ENCODE assay signal across 1 fruit fly cellular context in the genomic region with DNA sequence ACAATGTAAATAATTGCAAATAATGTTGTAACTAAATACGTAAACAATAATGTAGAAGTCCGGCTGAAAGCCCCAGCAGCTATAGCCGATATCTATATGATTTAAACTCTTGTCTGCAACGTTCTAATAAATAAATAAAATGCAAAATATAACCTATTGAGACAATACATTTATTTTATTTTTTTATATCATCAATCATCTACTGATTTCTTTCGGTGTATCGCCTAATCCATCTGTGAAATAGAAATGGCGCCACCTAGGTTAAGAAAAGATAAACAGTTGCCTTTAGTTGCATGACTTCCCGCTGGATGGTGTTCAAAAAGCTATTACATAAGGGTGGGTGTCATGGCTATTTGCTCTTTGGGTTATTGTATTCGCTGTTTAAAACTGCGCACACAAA.
A peak's percentile ranks its signal among the peaks of the same experiment; 100 is the strongest.
TF ChIP-seq lines count a peak whose summit lies in the region.

No protein-coding gene starts in this region.

TF ChIP-seq in whole organism, embryonic, 481 proteins besides CTCF, POLR2A, EP300 and RAD21 (continued from another document and continues in another):
- peak; percentile 84 for TF ChIP-seq row (GFP tag; IDR thresholded peaks at IDR 0.05; lab: Robert Waterston, UW)
- TF ChIP-seq az2 (GFP tag; optimal IDR thresholded peaks at IDR 0.05; lab: Kevin White, UChicago) = peak; percentile 91
- TF ChIP-seq insv (GFP tag; optimal IDR thresholded peaks at IDR 0.05; lab: Kevin White, UChicago) = peak; percentile 23 to 79
- peak; percentile 93 for TF ChIP-seq kah (GFP tag; optimal IDR thresholded peaks at IDR 0.05; lab: Kevin White, UChicago)
- peak in 1 of 2 experiments; percentile 96 for TF ChIP-seq Eip74EF (GFP tag; optimal IDR thresholded peaks at IDR 0.05; lab: Kevin White, UChicago)
- TF ChIP-seq CG9817 (tag; optimal IDR thresholded peaks at IDR 0.05; lab: Kevin White, UChicago) = peak; percentile 93
- no peak for TF ChIP-seq Sin3A (optimal IDR thresholded peaks at IDR 0.05; lab: Kevin White, UChicago)
- peak; percentile 50 for TF ChIP-seq abd-A (tag; optimal IDR thresholded peaks at IDR 0.05; lab: Kevin White, UChicago)
- peak; percentile 73 for TF ChIP-seq NC2β (GFP tag; optimal IDR thresholded peaks at IDR 0.05; lab: Kevin White, UChicago)
- TF ChIP-seq nau (GFP tag; optimal IDR thresholded peaks at IDR 0.05; lab: Kevin White, UChicago) = peak; percentile 93
- peak; percentile 95 for TF ChIP-seq Oli (tag; optimal IDR thresholded peaks at IDR 0.05; lab: Kevin White, UChicago)
- peak; percentile 97 for TF ChIP-seq Atf6 (GFP tag; IDR thresholded peaks at IDR 0.05; lab: Robert Waterston, UW)
- TF ChIP-seq CG3407 (GFP tag; optimal IDR thresholded peaks at IDR 0.05; lab: Kevin White, UChicago) = peak; percentile 92
- peak; percentile 98 for TF ChIP-seq sens (GFP tag; lab: Kevin White, UChicago)
- peak; percentile 59 for TF ChIP-seq CG11398 (GFP tag; optimal IDR thresholded peaks at IDR 0.05; lab: Kevin White, UChicago)
- peak; percentile 80 for TF ChIP-seq btn (GFP tag; optimal IDR thresholded peaks at IDR 0.05; lab: Kevin White, UChicago)
- peak; percentile 87 for TF ChIP-seq CG1603 (tag; optimal IDR thresholded peaks at IDR 0.05; lab: Kevin White, UChicago)
- TF ChIP-seq fru (optimal IDR thresholded peaks at IDR 0.05; lab: Kevin White, UChicago) = no peak
- no peak for TF ChIP-seq usp (GFP tag; optimal IDR thresholded peaks at IDR 0.05; lab: Kevin White, UChicago)
- TF ChIP-seq Dp (GFP tag; optimal IDR thresholded peaks at IDR 0.05; lab: Kevin White, UChicago) = peak; percentile 88
- peak; percentile 89 for TF ChIP-seq Fer2 (tag; optimal IDR thresholded peaks at IDR 0.05; lab: Kevin White, UChicago)
- TF ChIP-seq D (optimal IDR thresholded peaks at IDR 0.05; lab: Kevin White, UChicago) = no peak
- TF ChIP-seq D (GFP tag; optimal IDR thresholded peaks at IDR 0.05; lab: Kevin White, UChicago) = peak; percentile 93
- TF ChIP-seq D19B (GFP tag; optimal IDR thresholded peaks at IDR 0.05; lab: Kevin White, UChicago) = peak; percentile 89
- peak; percentile 98 for TF ChIP-seq CG6813 (GFP tag; optimal IDR thresholded peaks at IDR 0.05; lab: Kevin White, UChicago)
- TF ChIP-seq slou (GFP tag; optimal IDR thresholded peaks at IDR 0.05; lab: Kevin White, UChicago) = peak; percentile 74
- TF ChIP-seq CG14014 (GFP tag; IDR thresholded peaks at IDR 0.05; lab: Robert Waterston, UW) = peak; percentile 95
- no peak for TF ChIP-seq zen2 (GFP tag; IDR thresholded peaks at IDR 0.05; lab: Robert Waterston, UW; ENCODE audit: partially characterized antibody)
- TF ChIP-seq maf-S (GFP tag; optimal IDR thresholded peaks at IDR 0.05; lab: Kevin White, UChicago) = peak; percentile 55
- TF ChIP-seq Hr78 (GFP tag; optimal IDR thresholded peaks at IDR 0.05; lab: Kevin White, UChicago) = peak in 1 of 2 experiments; percentile 85
- peak; percentile 91 for TF ChIP-seq CG4820 (GFP tag; optimal IDR thresholded peaks at IDR 0.05; lab: Kevin White, UChicago)
- peak; percentile 95 for TF ChIP-seq gsb-n (tag; optimal IDR thresholded peaks at IDR 0.05; lab: Kevin White, UChicago)
- peak; percentile 65 for TF ChIP-seq Gug (GFP tag; IDR thresholded peaks at IDR 0.05; lab: Robert Waterston, UW)
- TF ChIP-seq klu (GFP tag; IDR thresholded peaks at IDR 0.05; lab: Robert Waterston, UW) = peak; percentile 85
- TF ChIP-seq CG32767 (GFP tag; IDR thresholded peaks at IDR 0.05; lab: Robert Waterston, UW) = peak; percentile 86; the same call in 1 of the 2 replicates
- peak; percentile 93 to 96 for TF ChIP-seq bsh (GFP tag; optimal IDR thresholded peaks at IDR 0.05; lab: Kevin White, UChicago)
- no peak for TF ChIP-seq Scr (GFP tag; IDR thresholded peaks at IDR 0.05; lab: Robert Waterston, UW; ENCODE audit: partially characterized antibody)
- peak; percentile 83 for TF ChIP-seq CG8281 (tag; optimal IDR thresholded peaks at IDR 0.05; lab: Kevin White, UChicago)
- peak; percentile 91 for TF ChIP-seq CG3726 (GFP tag; IDR thresholded peaks at IDR 0.05; lab: Robert Waterston, UW)
- TF ChIP-seq CG13424 (tag; optimal IDR thresholded peaks at IDR 0.05; lab: Kevin White, UChicago) = peak; percentile 95
- peak; percentile 66 for TF ChIP-seq CG8290 (GFP tag; optimal IDR thresholded peaks at IDR 0.05; lab: Kevin White, UChicago)
- TF ChIP-seq CG8290 (tag; optimal IDR thresholded peaks at IDR 0.05; lab: Kevin White, UChicago) = peak; percentile 90 to 92
- TF ChIP-seq H15 (GFP tag; IDR thresholded peaks at IDR 0.05; lab: Robert Waterston, UW) = peak; percentile 87
- peak; percentile 76 for TF ChIP-seq kni (GFP tag; optimal IDR thresholded peaks at IDR 0.05; lab: Kevin White, UChicago)
- TF ChIP-seq eyg (GFP tag; optimal IDR thresholded peaks at IDR 0.05; lab: Kevin White, UChicago) = peak; percentile 79
- peak; percentile 96 for TF ChIP-seq CG6765 (GFP tag; optimal IDR thresholded peaks at IDR 0.05; lab: Kevin White, UChicago)
- peak; percentile 78 for TF ChIP-seq sr (GFP tag; IDR thresholded peaks at IDR 0.05; lab: Robert Waterston, UW)
- peak; percentile 67 for TF ChIP-seq mam (GFP tag; optimal IDR thresholded peaks at IDR 0.05; lab: Kevin White, UChicago)
- peak; percentile 97 for TF ChIP-seq CG2712 (tag; optimal IDR thresholded peaks at IDR 0.05; lab: Kevin White, UChicago)
- peak; percentile 95 for TF ChIP-seq nerfin-1 (tag; optimal IDR thresholded peaks at IDR 0.05; lab: Kevin White, UChicago)
- peak; percentile 90 for TF ChIP-seq Hr3 (GFP tag; optimal IDR thresholded peaks at IDR 0.05; lab: Kevin White, UChicago)
- TF ChIP-seq hkb (optimal IDR thresholded peaks at IDR 0.05; lab: Kevin White, UChicago) = no peak
- peak; percentile 97 for TF ChIP-seq hkb (GFP tag; IDR thresholded peaks at IDR 0.05; lab: Robert Waterston, UW)
- TF ChIP-seq CG17361 (GFP tag; IDR thresholded peaks at IDR 0.05; lab: Robert Waterston, UW) = peak; percentile 95
- TF ChIP-seq cwo (GFP tag; optimal IDR thresholded peaks at IDR 0.05; lab: Kevin White, UChicago) = peak; percentile 91
- peak; percentile 92 for TF ChIP-seq zfh1 (GFP tag; IDR thresholded peaks at IDR 0.05; lab: Robert Waterston, UW)
- TF ChIP-seq CG13287 (GFP tag; IDR thresholded peaks at IDR 0.05; lab: Robert Waterston, UW; ENCODE audit: partially characterized antibody) = no peak; the same call in 1 of the 2 replicates
- peak; percentile 81 for TF ChIP-seq CG14667 (GFP tag; IDR thresholded peaks at IDR 0.05; lab: Robert Waterston, UW)
- TF ChIP-seq CG4730 (GFP tag; IDR thresholded peaks at IDR 0.05; lab: Robert Waterston, UW) = peak; percentile 89
- no peak for TF ChIP-seq cg (GFP tag; optimal IDR thresholded peaks at IDR 0.05; lab: Kevin White, UChicago)
- peak; percentile 70 for TF ChIP-seq emc (GFP tag; optimal IDR thresholded peaks at IDR 0.05; lab: Kevin White, UChicago)
- TF ChIP-seq Camta (GFP tag; optimal IDR thresholded peaks at IDR 0.05; lab: Kevin White, UChicago) = peak; percentile 83
- peak; percentile 95 for TF ChIP-seq CG10267 (tag; optimal IDR thresholded peaks at IDR 0.05; lab: Kevin White, UChicago)
- peak; percentile 58 for TF ChIP-seq CG17186 (GFP tag; optimal IDR thresholded peaks at IDR 0.05; lab: Kevin White, UChicago)
- peak; percentile 96 for TF ChIP-seq CG17568 (GFP tag; optimal IDR thresholded peaks at IDR 0.05; lab: Kevin White, UChicago)
- TF ChIP-seq Taf1 (GFP tag; IDR thresholded peaks at IDR 0.05; lab: Robert Waterston, UW) = peak; percentile 85
- TF ChIP-seq CG11504 (tag; optimal IDR thresholded peaks at IDR 0.05; lab: Kevin White, UChicago) = peak; percentile 95
- TF ChIP-seq CG30431 (GFP tag; optimal IDR thresholded peaks at IDR 0.05; lab: Kevin White, UChicago) = peak; percentile 88
- peak; percentile 85 for TF ChIP-seq CG13624 (GFP tag; optimal IDR thresholded peaks at IDR 0.05; lab: Kevin White, UChicago)
- TF ChIP-seq Myb (GFP tag; optimal IDR thresholded peaks at IDR 0.05; lab: Kevin White, UChicago) = peak; percentile 57
- TF ChIP-seq cas (GFP tag; IDR thresholded peaks at IDR 0.05; lab: Robert Waterston, UW) = peak; percentile 84
- peak; percentile 86 for TF ChIP-seq danr (GFP tag; IDR thresholded peaks at IDR 0.05; lab: Robert Waterston, UW)
- TF ChIP-seq psq (GFP tag; optimal IDR thresholded peaks at IDR 0.05; lab: Kevin White, UChicago) = peak; percentile 81
- TF ChIP-seq GATAe (GFP tag; conservative IDR thresholded peaks at IDR 0.05; lab: Robert Waterston, UW) = peak; percentile 59
- peak; percentile 94 for TF ChIP-seq dmrt11E (tag; optimal IDR thresholded peaks at IDR 0.05; lab: Kevin White, UChicago)
- peak; percentile 44 for TF ChIP-seq CG14965 (GFP tag; optimal IDR thresholded peaks at IDR 0.05; lab: Kevin White, UChicago; ENCODE audit: borderline replicate concordance)
- TF ChIP-seq ind (GFP tag; optimal IDR thresholded peaks at IDR 0.05; lab: Kevin White, UChicago) = peak; percentile 84
- peak; percentile 94 for TF ChIP-seq CG3847 (GFP tag; IDR thresholded peaks at IDR 0.05; lab: Robert Waterston, UW)
- TF ChIP-seq CG14441 (GFP tag; IDR thresholded peaks at IDR 0.05; lab: Robert Waterston, UW) = peak; percentile 88
- peak; percentile 87 for TF ChIP-seq Mad (GFP tag; optimal IDR thresholded peaks at IDR 0.05; lab: Kevin White, UChicago)
- TF ChIP-seq tin (GFP tag; optimal IDR thresholded peaks at IDR 0.05; lab: Kevin White, UChicago) = peak; percentile 90
- TF ChIP-seq fd3F (GFP tag; optimal IDR thresholded peaks at IDR 0.05; lab: Kevin White, UChicago) = peak; percentile 92
- TF ChIP-seq Vsx1 (GFP tag; optimal IDR thresholded peaks at IDR 0.05; lab: Kevin White, UChicago) = peak; percentile 90
- TF ChIP-seq E2f2 (GFP tag; IDR thresholded peaks at IDR 0.05; lab: Robert Waterston, UW) = peak; percentile 88
- peak; percentile 95 for TF ChIP-seq ase (GFP tag; IDR thresholded peaks at IDR 0.05; lab: Robert Waterston, UW)
- no peak for TF ChIP-seq Dfd (GFP tag; optimal IDR thresholded peaks at IDR 0.05; lab: Kevin White, UChicago)
- TF ChIP-seq CG17612 (GFP tag; IDR thresholded peaks at IDR 0.05; lab: Robert Waterston, UW) = peak; percentile 81
- peak; percentile 87 for TF ChIP-seq ewg (GFP tag; optimal IDR thresholded peaks at IDR 0.05; lab: Kevin White, UChicago)
- peak; percentile 7 for TF ChIP-seq BEAF-32 (GFP tag; optimal IDR thresholded peaks at IDR 0.05; lab: Kevin White, UChicago)
- TF ChIP-seq CG12391 (tag; optimal IDR thresholded peaks at IDR 0.05; lab: Kevin White, UChicago) = peak; percentile 97
- TF ChIP-seq sens-2 (GFP tag; IDR thresholded peaks at IDR 0.05; lab: Robert Waterston, UW) = peak; percentile 95
- TF ChIP-seq sima (GFP tag; optimal IDR thresholded peaks at IDR 0.05; lab: Kevin White, UChicago) = peak; percentile 55
- no peak for TF ChIP-seq hth (optimal IDR thresholded peaks at IDR 0.05; lab: Kevin White, UChicago)
- peak; percentile 87 for TF ChIP-seq jing (GFP tag; optimal IDR thresholded peaks at IDR 0.05; lab: Kevin White, UChicago)
- peak; percentile 96 for TF ChIP-seq CG11456 (GFP tag; IDR thresholded peaks at IDR 0.05; lab: Robert Waterston, UW)
- TF ChIP-seq phol (tag; optimal IDR thresholded peaks at IDR 0.05; lab: Kevin White, UChicago) = peak; percentile 95
- TF ChIP-seq CG11560 (tag; IDR thresholded peaks at IDR 0.05; lab: Robert Waterston, UW) = peak; percentile 78; the same call in 2 of the 3 replicates
- no peak for TF ChIP-seq luna (GFP tag; optimal IDR thresholded peaks at IDR 0.05; lab: Kevin White, UChicago)
- TF ChIP-seq tgo (GFP tag; IDR thresholded peaks at IDR 0.05; lab: Robert Waterston, UW) = peak; percentile 93
- peak; percentile 96 for TF ChIP-seq Dek (tag; optimal IDR thresholded peaks at IDR 0.05; lab: Kevin White, UChicago)
- TF ChIP-seq Dad (GFP tag; optimal IDR thresholded peaks at IDR 0.05; lab: Kevin White, UChicago) = peak; percentile 87
- peak; percentile 93 for TF ChIP-seq pita (GFP tag; optimal IDR thresholded peaks at IDR 0.05; lab: Kevin White, UChicago)
- peak; percentile 96 for TF ChIP-seq CG18619 (GFP tag; optimal IDR thresholded peaks at IDR 0.05; lab: Kevin White, UChicago)
- peak; percentile 96 for TF ChIP-seq CG13775 (GFP tag; optimal IDR thresholded peaks at IDR 0.05; lab: Kevin White, UChicago)
- peak; percentile 96 for TF ChIP-seq chm (GFP tag; IDR thresholded peaks at IDR 0.05; lab: Robert Waterston, UW)
- peak; percentile 81 for TF ChIP-seq kay (GFP tag; optimal IDR thresholded peaks at IDR 0.05; lab: Kevin White, UChicago)
- peak; percentile 92 for TF ChIP-seq mirr (GFP tag; optimal IDR thresholded peaks at IDR 0.05; lab: Kevin White, UChicago)
- peak; percentile 81 for TF ChIP-seq zfh2 (GFP tag; optimal IDR thresholded peaks at IDR 0.05; lab: Kevin White, UChicago)
- peak; percentile 84 for TF ChIP-seq CG2889 (GFP tag; IDR thresholded peaks at IDR 0.05; lab: Robert Waterston, UW)
- TF ChIP-seq Sry-β (GFP tag; optimal IDR thresholded peaks at IDR 0.05; lab: Kevin White, UChicago) = no peak
- peak; percentile 82 for TF ChIP-seq CG5245 (GFP tag; optimal IDR thresholded peaks at IDR 0.05; lab: Kevin White, UChicago)
- peak; percentile 28 for TF ChIP-seq CG4282 (GFP tag; optimal IDR thresholded peaks at IDR 0.05; lab: Kevin White, UChicago)
- peak; percentile 86 for TF ChIP-seq CG6654 (GFP tag; optimal IDR thresholded peaks at IDR 0.05; lab: Kevin White, UChicago)
- TF ChIP-seq CG10462 (GFP tag; optimal IDR thresholded peaks at IDR 0.05; lab: Kevin White, UChicago) = peak; percentile 76
- TF ChIP-seq Chrac-16 (GFP tag; optimal IDR thresholded peaks at IDR 0.05; lab: Kevin White, UChicago) = peak; percentile 89
- peak; percentile 97 for TF ChIP-seq CG12219 (GFP tag; optimal IDR thresholded peaks at IDR 0.05; lab: Kevin White, UChicago)
- peak; percentile 98 for TF ChIP-seq Fer1 (GFP tag; optimal IDR thresholded peaks at IDR 0.05; lab: Kevin White, UChicago)
- TF ChIP-seq CG17385 (GFP tag; optimal IDR thresholded peaks at IDR 0.05; lab: Kevin White, UChicago) = peak; percentile 92
- TF ChIP-seq NK7.1 (GFP tag; optimal IDR thresholded peaks at IDR 0.05; lab: Kevin White, UChicago) = peak; percentile 75
- no peak for TF ChIP-seq hb (GFP tag; IDR thresholded peaks at IDR 0.05; lab: Robert Waterston, UW; ENCODE audit: partially characterized antibody)
- peak; percentile 83 for TF ChIP-seq CG10654 (GFP tag; optimal IDR thresholded peaks at IDR 0.05; lab: Kevin White, UChicago)
- TF ChIP-seq jigr1 (GFP tag; IDR thresholded peaks at IDR 0.05; lab: Robert Waterston, UW) = peak; percentile 61; the same call in 1 of the 3 replicates
- TF ChIP-seq CG5180 (GFP tag; optimal IDR thresholded peaks at IDR 0.05; lab: Kevin White, UChicago) = peak; percentile 88
- TF ChIP-seq pros (GFP tag; optimal IDR thresholded peaks at IDR 0.05; lab: Kevin White, UChicago) = peak; percentile 78
- peak; percentile 97 for TF ChIP-seq ci (GFP tag; IDR thresholded peaks at IDR 0.05; lab: Robert Waterston, UW)
- TF ChIP-seq wek (GFP tag; optimal IDR thresholded peaks at IDR 0.05; lab: Kevin White, UChicago) = peak; percentile 89
- peak; percentile 97 for TF ChIP-seq Med (GFP tag; lab: Kevin White, UChicago)
